Fruit fly (Drosophila melanogaster): ENCODE results near the gene CG5565.
A peak's percentile ranks its signal among the peaks of the same experiment; 100 is the strongest.

Gene CG5565

dm6 chr2L:1316422-1316821 is 39.3 kb downstream of the CG5565 start:
- no peak for TF ChIP-seq Sp1 (GFP tag; optimal IDR thresholded peaks at IDR 0.05)
- peak in 1 of 2 experiments; percentile 7 for TF ChIP-seq foxo (GFP tag; optimal IDR thresholded peaks at IDR 0.05)
- no peak for TF ChIP-seq CG9705 (GFP tag; optimal IDR thresholded peaks at IDR 0.05)
- no peak for TF ChIP-seq Hr78 (GFP tag; optimal IDR thresholded peaks at IDR 0.05)
- TF ChIP-seq usp (GFP tag; optimal IDR thresholded peaks at IDR 0.05) = no peak
- no peak for TF ChIP-seq CrebA (GFP tag; optimal IDR thresholded peaks at IDR 0.05; ENCODE audit: borderline replicate concordance)

- no peak for TF ChIP-seq OdsH (GFP tag; optimal IDR thresholded peaks at IDR 0.05)
- TF ChIP-seq woc (GFP tag; optimal IDR thresholded peaks at IDR 0.05) = no peak
- TF ChIP-seq dl (GFP tag; optimal IDR thresholded peaks at IDR 0.05; ENCODE audit: insufficient read depth in 1 of 2, partially characterized antibody in 2 of 2) = no peak
- TF ChIP-seq Vsx2 (GFP tag; optimal IDR thresholded peaks at IDR 0.05; ENCODE audit: partially characterized antibody) = no peak
- no peak for TF ChIP-seq tai (GFP tag; optimal IDR thresholded peaks at IDR 0.05)
These were observed 40.4 kb downstream of the CG5565 start for dm6 chr2L:1315283-1315682.

dm6 chr2L:1312321-1312720 is 43.4 kb downstream of the CG5565 start:
- TF ChIP-seq OdsH (GFP tag; optimal IDR thresholded peaks at IDR 0.05) (peak; percentile 19), Rel (GFP tag; optimal IDR thresholded peaks at IDR 0.05) (no peak), Rel (tag; optimal IDR thresholded peaks at IDR 0.05) (no peak), dmrt93B (GFP tag; optimal IDR thresholded peaks at IDR 0.05) (no peak), woc (GFP tag; optimal IDR thresholded peaks at IDR 0.05) (peak; percentile 6), psq (GFP tag; optimal IDR thresholded peaks at IDR 0.05) (peak; percentile 28), br (GFP tag; optimal IDR thresholded peaks at IDR 0.05) (peak; percentile 42), Sp1 (GFP tag; optimal IDR thresholded peaks at IDR 0.05) (peak; percentile 57), brk (GFP tag; optimal IDR thresholded peaks at IDR 0.05) (no peak), dl (GFP tag; optimal IDR thresholded peaks at IDR 0.05; ENCODE audit: insufficient read depth in 1 of 2, partially characterized antibody in 2 of 2) (no peak), ey (GFP tag; optimal IDR thresholded peaks at IDR 0.05) (peak; percentile 22), rgr (GFP tag; optimal IDR thresholded peaks at IDR 0.05) (peak; percentile 27), Hr78 (GFP tag; optimal IDR thresholded peaks at IDR 0.05) (no peak), Hnf4 (GFP tag; optimal IDR thresholded peaks at IDR 0.05) (peak; percentile 22), fru (GFP tag; optimal IDR thresholded peaks at IDR 0.05) (peak; percentile 59), lola (GFP tag; optimal IDR thresholded peaks at IDR 0.05) (no peak), Myc (optimal IDR thresholded peaks at IDR 0.05) (no peak), h (GFP tag; optimal IDR thresholded peaks at IDR 0.05) (peak; percentile 36), HLH106 (tag; optimal IDR thresholded peaks at IDR 0.05) (peak; percentile 53), foxo (GFP tag; optimal IDR thresholded peaks at IDR 0.05) (peak in 1 of 2 experiments; percentile 48)
